Fruit fly (Drosophila melanogaster) whole organism, prepupa: ENCODE results near the gene osk.

Source experiments
- Blimp-1 ChIP-seq: fragments of 200-800 bp; sonication (Bioruptor generic); optimal IDR thresholded peaks from 3 replicates; lab custom pipeline; 2017; ENCODE audit warnings: missing biosample characterization, missing genetic modification characterization, mild to moderate bottlenecking, moderate library complexity, missing genetic modification reagents
- CG10631 ChIP-seq: fragments of 200-800 bp; sonication (Bioruptor generic); optimal IDR thresholded peaks from 2 replicates; lab custom pipeline; 2016; ENCODE audit warnings: missing biosample characterization, missing genetic modification characterization
- CG10669 ChIP-seq: fragments of 200-800 bp; sonication (Bioruptor generic); optimal IDR thresholded peaks from 3 replicates; lab custom pipeline; 2018; ENCODE audit warnings: missing biosample characterization, mild to moderate bottlenecking, missing genetic modification characterization, moderate library complexity
- CG11294 ChIP-seq: fragments of 200-800 bp; sonication (Bioruptor generic); IDR thresholded peaks from 2 replicates; pipeline ENCODE4 v1.3.6; 2022; ENCODE audit warnings: missing biosample characterization, missing genetic modification characterization
- CG11902 ChIP-seq: fragments of 200-800 bp; sonication (Bioruptor generic); optimal IDR thresholded peaks from 3 replicates; lab custom pipeline; 2016; ENCODE audit warnings: missing biosample characterization, missing genetic modification characterization
- CG15336 ChIP-seq: fragments of 200-800 bp; sonication (Bioruptor generic); IDR thresholded peaks from 2 replicates; pipeline ENCODE4 v1.3.6; 2022; ENCODE audit warnings: missing biosample characterization, missing genetic modification characterization
- CG1621 ChIP-seq: fragments of 200-800 bp; sonication (Bioruptor generic); optimal IDR thresholded peaks from 3 replicates; lab custom pipeline; 2018; ENCODE audit warnings: missing biosample characterization, mild to moderate bottlenecking, missing genetic modification characterization
- CG16779 ChIP-seq: fragments of 200-800 bp; sonication (Bioruptor generic); optimal IDR thresholded peaks from 3 replicates; lab custom pipeline; 2017; ENCODE audit warnings: missing biosample characterization, mild to moderate bottlenecking, missing genetic modification characterization
- CG3032 ChIP-seq: fragments of 200-800 bp; optimal IDR thresholded peaks from 2 replicates; lab custom pipeline; 2019; ENCODE audit warnings: missing biosample characterization, mild to moderate bottlenecking, missing genetic modification characterization, moderate library complexity
- CG31627 ChIP-seq: fragments of 200-800 bp; sonication (Bioruptor generic); optimal IDR thresholded peaks from 3 replicates; lab custom pipeline; 2016; ENCODE audit warnings: missing biosample characterization, missing genetic modification characterization
- CG32006 ChIP-seq: fragments of 200-800 bp; sonication (Bioruptor generic); optimal IDR thresholded peaks from 3 replicates; lab custom pipeline; 2017; ENCODE audit warnings: missing biosample characterization, mild to moderate bottlenecking, missing genetic modification characterization
- CG34406 ChIP-seq: fragments of 200-800 bp; sonication (Bioruptor generic); optimal IDR thresholded peaks from 3 replicates; lab custom pipeline; 2016; ENCODE audit warnings: missing biosample characterization, missing genetic modification characterization
- CG3919 ChIP-seq: fragments of 200-800 bp; sonication (Bioruptor generic); optimal IDR thresholded peaks from 3 replicates; lab custom pipeline; 2016; ENCODE audit warnings: missing biosample characterization, missing genetic modification characterization
- CG6163 ChIP-seq: fragments of 200-800 bp; sonication (Bioruptor generic); IDR thresholded peaks from 3 replicates; pipeline ENCODE4 v1.3.6; 2022; ENCODE audit warnings: missing biosample characterization, missing genetic modification characterization
- CG6276 ChIP-seq: fragments of 200-800 bp; sonication (Bioruptor generic); optimal IDR thresholded peaks from 2 replicates; lab custom pipeline; 2017; ENCODE audit warnings: missing biosample characterization, mild to moderate bottlenecking, missing genetic modification characterization
- CG6854 ChIP-seq: fragments of 200-800 bp; sonication (Bioruptor generic); optimal IDR thresholded peaks from 2 replicates; lab custom pipeline; 2017; ENCODE audit warnings: missing biosample characterization, mild to moderate bottlenecking, missing genetic modification characterization
- CG7368 ChIP-seq: fragments of 200-800 bp; sonication (Bioruptor generic); optimal IDR thresholded peaks from 3 replicates; lab custom pipeline; 2016; ENCODE audit warnings: missing biosample characterization, missing genetic modification characterization
- CG8119 ChIP-seq: fragments of 200-800 bp; sonication (Bioruptor generic); IDR thresholded peaks from 3 replicates; pipeline ENCODE4 v1.3.6; 2022; ENCODE audit warnings: missing biosample characterization, missing genetic modification characterization
- CG8632 ChIP-seq: fragments of 200-800 bp; sonication (Bioruptor generic); optimal IDR thresholded peaks from 3 replicates; lab custom pipeline; 2016; ENCODE audit warnings: missing biosample characterization, missing genetic modification characterization
- CG9139 ChIP-seq: fragments of 200-800 bp; sonication (Bioruptor generic); optimal IDR thresholded peaks from 3 replicates; lab custom pipeline; 2017; ENCODE audit warnings: missing biosample characterization, mild to moderate bottlenecking, missing genetic modification characterization
- Eip75B ChIP-seq: fragments of 200-800 bp; sonication (Bioruptor generic); optimal IDR thresholded peaks from 3 replicates; lab custom pipeline; 2016; ENCODE audit warnings: missing biosample characterization, missing genetic modification characterization
- Eip78C ChIP-seq: fragments of 200-800 bp; sonication (Bioruptor generic); peaks from one replicate; lab custom pipeline; 2016; ENCODE audit warnings: missing biosample characterization, missing genetic modification characterization
- Eip93F ChIP-seq: fragments of 200-800 bp; sonication (Bioruptor generic); optimal IDR thresholded peaks from 2 replicates; lab custom pipeline; 2016; ENCODE audit warnings: missing biosample characterization, mild to moderate bottlenecking, missing genetic modification characterization
- Ets21C ChIP-seq: fragments of 200-800 bp; sonication (Bioruptor generic); optimal IDR thresholded peaks from 3 replicates; lab custom pipeline; 2016; ENCODE audit warnings: missing biosample characterization, missing genetic modification characterization
- Ets96B ChIP-seq: fragments of 200-800 bp; optimal IDR thresholded peaks from 2 replicates; lab custom pipeline; 2019; ENCODE audit warnings: missing biosample characterization, mild to moderate bottlenecking, missing genetic modification characterization, moderate library complexity
- Gug ChIP-seq: fragments of 200-800 bp; sonication (Bioruptor generic); IDR thresholded peaks from 2 replicates; pipeline ENCODE4 v1.3.6; 2022; ENCODE audit warnings: missing biosample characterization, missing genetic modification characterization
- Hr38 ChIP-seq: sonication (Bioruptor generic); optimal IDR thresholded peaks from 2 replicates; lab custom pipeline; 2016; ENCODE audit warnings: missing biosample characterization, missing genetic modification characterization
- Hr4 ChIP-seq: fragments of 200-800 bp; sonication (Bioruptor generic); optimal IDR thresholded peaks from 3 replicates; lab custom pipeline; 2016; ENCODE audit warnings: missing biosample characterization, missing genetic modification characterization
- Lpt ChIP-seq: fragments of 200-800 bp; sonication (Bioruptor generic); optimal IDR thresholded peaks from 3 replicates; lab custom pipeline; 2016; ENCODE audit warnings: missing biosample characterization, missing genetic modification characterization
- Met ChIP-seq: fragments of 200-800 bp; sonication (Bioruptor generic); optimal IDR thresholded peaks from 3 replicates; lab custom pipeline; 2016; ENCODE audit warnings: missing biosample characterization, missing genetic modification characterization
- OdsH ChIP-seq: fragments of 200-800 bp; sonication (Bioruptor generic); optimal IDR thresholded peaks from 3 replicates; lab custom pipeline; 2016; ENCODE audit warnings: missing biosample characterization, missing genetic modification characterization
- Sox15 ChIP-seq: fragments of 200-800 bp; sonication (Bioruptor generic); optimal IDR thresholded peaks from 3 replicates; lab custom pipeline; 2016; ENCODE audit warnings: missing biosample characterization, missing genetic modification characterization
- achi ChIP-seq: fragments of 200-800 bp; sonication (Bioruptor generic); optimal IDR thresholded peaks from 3 replicates; lab custom pipeline; 2016; ENCODE audit warnings: missing biosample characterization, missing genetic modification characterization
- acj6 ChIP-seq: fragments of 200-800 bp; sonication (Bioruptor generic); optimal IDR thresholded peaks from 3 replicates; lab custom pipeline; 2016; ENCODE audit warnings: missing biosample characterization, missing genetic modification characterization
- cyc ChIP-seq: fragments of 200-800 bp; sonication (Bioruptor generic); optimal IDR thresholded peaks from 3 replicates; lab custom pipeline; 2016; ENCODE audit warnings: missing biosample characterization, missing genetic modification characterization
- dsx ChIP-seq: fragments of 200-800 bp; optimal IDR thresholded peaks from 3 replicates; lab custom pipeline; 2019; ENCODE audit warnings: missing biosample characterization, mild to moderate bottlenecking, missing genetic modification characterization, moderate library complexity; ENCODE audit not compliant: poor library complexity, severe bottlenecking
- eg ChIP-seq: fragments of 200-800 bp; sonication (Bioruptor generic); IDR thresholded peaks from 3 replicates; pipeline ENCODE4 v1.3.6; 2022; ENCODE audit warnings: missing biosample characterization, missing genetic modification characterization
- esn ChIP-seq: fragments of 200-800 bp; sonication (Bioruptor generic); optimal IDR thresholded peaks from 2 replicates; lab custom pipeline; 2016; ENCODE audit warnings: missing biosample characterization, mild to moderate bottlenecking, missing genetic modification characterization, moderate library complexity
- fd59A ChIP-seq: fragments of 200-800 bp; sonication (Bioruptor generic); optimal IDR thresholded peaks from 2 replicates; lab custom pipeline; 2017; ENCODE audit warnings: missing biosample characterization, mild to moderate bottlenecking, missing genetic modification characterization, missing genetic modification reagents
- fd85E ChIP-seq: fragments of 200-800 bp; sonication (Bioruptor generic); optimal IDR thresholded peaks from 3 replicates; lab custom pipeline; 2016; ENCODE audit warnings: missing biosample characterization, missing genetic modification characterization
- lz ChIP-seq: fragments of 200-800 bp; sonication (Bioruptor generic); optimal IDR thresholded peaks from 3 replicates; lab custom pipeline; 2016; ENCODE audit warnings: missing biosample characterization, missing genetic modification characterization
- net ChIP-seq: fragments of 200-800 bp; sonication (Bioruptor generic); optimal IDR thresholded peaks from 3 replicates; lab custom pipeline; 2016; ENCODE audit warnings: missing biosample characterization, missing genetic modification characterization
- pdm3 ChIP-seq: fragments of 200-800 bp; sonication (Bioruptor generic); optimal IDR thresholded peaks from 3 replicates; lab custom pipeline; 2016; ENCODE audit warnings: missing biosample characterization, missing genetic modification characterization
- salr ChIP-seq, 2 experiments: fragments of 200-800 bp; sonication (Bioruptor generic); optimal IDR thresholded peaks; 3 replicates each; lab custom pipeline; 2016 to 2018; ENCODE audit warnings: missing biosample characterization in 2 of 2, missing genetic modification characterization in 2 of 2, mild to moderate bottlenecking in 1 of 2
- spab ChIP-seq: fragments of 200-800 bp; sonication (Bioruptor generic); optimal IDR thresholded peaks from 2 replicates; lab custom pipeline; 2017; ENCODE audit warnings: missing biosample characterization, mild to moderate bottlenecking, missing genetic modification characterization, missing genetic modification reagents
- svp ChIP-seq: fragments of 200-800 bp; sonication (Bioruptor generic); peaks from one replicate; lab custom pipeline; 2016; ENCODE audit warnings: missing biosample characterization, missing genetic modification characterization
- vri ChIP-seq: fragments of 200-800 bp; sonication (Bioruptor generic); optimal IDR thresholded peaks from 3 replicates; lab custom pipeline; 2016; ENCODE audit warnings: missing biosample characterization, mild to moderate bottlenecking, missing genetic modification characterization

The osk gene

DNA sequence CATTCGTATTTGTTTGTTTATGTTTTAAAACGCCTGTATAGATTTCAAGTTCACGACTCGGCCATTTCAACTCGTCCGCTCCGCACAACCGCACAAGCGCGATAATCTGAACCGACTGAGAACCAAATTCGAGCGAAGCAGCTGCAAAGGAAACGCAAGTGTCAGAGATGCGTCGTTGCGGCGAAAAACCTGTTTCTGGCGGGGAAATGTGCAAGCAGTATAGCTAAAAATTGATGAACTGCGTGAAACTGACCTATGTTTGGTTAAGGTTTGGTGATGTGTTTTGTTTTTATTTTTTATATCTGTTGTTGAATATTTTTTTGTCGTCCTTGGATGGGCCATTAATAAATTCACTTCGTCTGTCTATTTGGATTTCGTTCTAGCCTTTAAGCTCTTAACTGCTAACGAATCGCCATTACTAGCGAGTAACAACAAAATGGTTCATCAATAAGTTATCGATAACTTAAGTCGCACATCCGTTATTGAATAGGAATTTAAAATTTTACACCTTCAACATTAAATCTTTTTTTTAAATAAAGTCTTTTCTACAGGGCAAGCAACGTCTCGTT is 3.1 kb upstream of the osk start, which contains the start of gene pyd (continued):
- TF ChIP-seq esn (GFP tag; lab: Kevin White, UChicago) (peak; percentile 76), CG8632 (GFP tag; lab: Kevin White, UChicago) (no peak), Eip78C (GFP tag; lab: Kevin White, UChicago) (peak; percentile 90), CG15336 (GFP tag; lab: Robert Waterston, UW) (peak; percentile 35; the same call in 1 of the 2 replicates), CG31627 (GFP tag; lab: Kevin White, UChicago) (peak; percentile 57), CG7368 (GFP tag; lab: Kevin White, UChicago) (no peak), Blimp-1 (peak; percentile 18), CG8119 (GFP tag; lab: Robert Waterston, UW) (peak; percentile 43; the same call in 1 of the 3 replicates), CG6854 (GFP tag; lab: Kevin White, UChicago) (peak; percentile 55), CG11294 (GFP tag; lab: Robert Waterston, UW) (no peak; the same call in 1 of the 2 replicates), Sox15 (GFP tag; lab: Kevin White, UChicago) (peak; percentile 10), Ets96B (tag; lab: Kevin White, UChicago) (peak; percentile 35), CG10669 (GFP tag; lab: Kevin White, UChicago) (peak; percentile 37), spab (GFP tag; lab: Kevin White, UChicago) (peak; percentile 24), salr (GFP tag; optimal IDR thresholded peaks at IDR 0.05; lab: Kevin White, UChicago) (peak in 1 of 2 experiments; percentile 7), CG3919 (peak; percentile 54), CG1621 (no peak), CG9139 (GFP tag; lab: Kevin White, UChicago) (no peak)

DNA sequence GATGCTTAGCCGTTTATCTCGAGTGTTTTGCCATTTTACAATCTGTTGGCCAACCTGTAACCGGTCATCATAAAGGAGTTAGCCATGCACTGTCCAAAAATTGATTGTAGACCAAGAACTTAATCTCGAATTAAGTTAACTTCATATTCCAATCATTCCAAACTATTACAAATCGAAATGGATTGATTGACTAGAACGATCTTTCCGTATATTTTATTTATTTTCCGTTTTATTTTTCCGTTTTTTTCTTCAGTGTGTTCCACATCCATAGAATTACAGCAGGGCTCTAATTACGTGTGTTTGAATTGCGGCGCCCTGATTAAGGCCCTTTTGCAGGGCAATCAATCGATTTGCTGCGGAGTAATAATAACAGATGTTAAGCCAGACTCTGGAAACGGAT is 2.2 kb upstream of the osk start:
- peak; percentile 60; the same call in 1 of the 3 replicates for TF ChIP-seq CG8119 (GFP tag; lab: Robert Waterston, UW)
- no peak for TF ChIP-seq CG11294 (GFP tag; lab: Robert Waterston, UW)
- peak; percentile 32 for TF ChIP-seq CG3032 (tag; lab: Kevin White, UChicago)
- peak; percentile 6 for TF ChIP-seq Hr4
- TF ChIP-seq fd59A (GFP tag; lab: Kevin White, UChicago) = no peak
- TF ChIP-seq fd85E = no peak
- TF ChIP-seq lz (GFP tag; lab: Kevin White, UChicago) = no peak
- peak; percentile 51 for TF ChIP-seq CG15336 (GFP tag; lab: Robert Waterston, UW)
- TF ChIP-seq Hr38 (GFP tag; lab: Kevin White, UChicago) = no peak
- TF ChIP-seq Blimp-1 = no peak
- TF ChIP-seq CG8632 (GFP tag; lab: Kevin White, UChicago) = no peak
- no peak for TF ChIP-seq Eip93F (GFP tag; lab: Kevin White, UChicago)
- peak; percentile 62; the same call in 2 of the 3 replicates for TF ChIP-seq CG6163
- peak; percentile 63 for TF ChIP-seq Eip78C (GFP tag; lab: Kevin White, UChicago)
- TF ChIP-seq vri (GFP tag; lab: Kevin White, UChicago) = no peak
- peak; percentile 12 for TF ChIP-seq Met (GFP tag; lab: Kevin White, UChicago)
- TF ChIP-seq Lpt = peak; percentile 9
- peak; percentile 24 for TF ChIP-seq CG1621
- TF ChIP-seq CG34406 = peak; percentile 10
- peak; percentile 7 for TF ChIP-seq pdm3 (GFP tag; lab: Kevin White, UChicago)
- no peak for TF ChIP-seq dsx (GFP tag; lab: Kevin White, UChicago)
- no peak for TF ChIP-seq CG6276 (GFP tag; lab: Kevin White, UChicago)
- peak; percentile 45; the same call in 1 of the 3 replicates for TF ChIP-seq eg
- TF ChIP-seq CG32006 (GFP tag; lab: Kevin White, UChicago) = peak; percentile 46
- no peak for TF ChIP-seq CG16779 (tag; lab: Kevin White, UChicago)
- peak; percentile 17 for TF ChIP-seq esn (GFP tag; lab: Kevin White, UChicago)
- TF ChIP-seq CG10631 (GFP tag; lab: Kevin White, UChicago) = peak; percentile 35
- peak; percentile 21 for TF ChIP-seq OdsH (GFP tag; lab: Kevin White, UChicago)
- no peak for TF ChIP-seq CG11902 (GFP tag; lab: Kevin White, UChicago)
- TF ChIP-seq acj6 (GFP tag; lab: Kevin White, UChicago) = peak; percentile 34
- TF ChIP-seq spab (GFP tag; lab: Kevin White, UChicago) = peak; percentile 14
- peak; percentile 35 for TF ChIP-seq net (GFP tag; lab: Kevin White, UChicago)
- TF ChIP-seq cyc (GFP tag; lab: Kevin White, UChicago) = peak; percentile 12
- TF ChIP-seq salr (GFP tag; optimal IDR thresholded peaks at IDR 0.05; lab: Kevin White, UChicago) = no peak
- TF ChIP-seq Eip75B (GFP tag; lab: Kevin White, UChicago) = peak; percentile 41
- TF ChIP-seq Ets96B (tag; lab: Kevin White, UChicago) = peak; percentile 19
- TF ChIP-seq CG6854 (GFP tag; lab: Kevin White, UChicago) = no peak
- TF ChIP-seq Gug = peak; percentile 32; the same call in 1 of the 2 replicates
- no peak for TF ChIP-seq svp (GFP tag; lab: Kevin White, UChicago)
- no peak for TF ChIP-seq Ets21C (GFP tag; lab: Kevin White, UChicago)
- TF ChIP-seq achi (GFP tag; lab: Kevin White, UChicago) = peak; percentile 45
